Worm (Caenorhabditis elegans): ENCODE measurements around the gene pxn-1.
"Not testable (repeated sequence)": the region's sequence is repeated elsewhere in the genome, so short reads cannot be mapped to it uniquely, and the experiment has no call there.

pxn-1 gene

DNA sequence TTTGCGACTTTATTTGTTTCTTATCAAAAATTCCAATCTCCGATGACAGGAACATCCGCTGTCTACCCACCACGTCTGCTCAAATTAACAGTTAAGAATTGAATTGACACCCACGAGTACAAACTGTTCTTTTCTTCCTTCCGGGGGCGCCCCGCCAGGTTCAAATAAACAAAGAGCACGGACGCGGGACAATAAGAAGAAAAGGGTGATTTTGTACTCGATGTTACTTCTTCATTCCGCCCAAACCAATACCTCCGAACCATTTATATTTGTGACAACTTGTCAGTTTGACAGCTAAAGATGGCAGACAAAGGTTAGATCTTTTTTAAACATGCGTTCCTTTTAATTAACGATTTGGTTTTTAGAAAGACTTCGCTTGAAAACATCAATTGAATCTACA, 31.1 kb downstream of the pxn-1 start, which contains the start of gene otpl-6:
Gene otpl-6, plus strand, starts transcription at position 301 of the 400 bp plus-strand sequence.
- TF ChIP-seq dmd-6 (GFP tag; IDR thresholded peaks at IDR 0.05), result 0 out of 2 replicates have a peak, but pooled peaks have one; percentile 12
- no peak for TF ChIP-seq php-3 (GFP tag; IDR thresholded peaks at IDR 0.05)
- no peak for TF ChIP-seq ceh-82 (tag; optimal IDR thresholded peaks at IDR 0.05)
- TF ChIP-seq mes-2 (tag; optimal IDR thresholded peaks at IDR 0.05; ENCODE audit: poor library complexity, severe bottlenecking), result no peak
- no peak for TF ChIP-seq lin-1 (GFP tag; IDR thresholded peaks at IDR 0.05)
- no peak for TF ChIP-seq saeg-2 (GFP tag; IDR thresholded peaks at IDR 0.05)
- TF ChIP-seq ctbp-1 (GFP tag; IDR thresholded peaks at IDR 0.05), result no peak
- TF ChIP-seq gei-8 (GFP tag; optimal IDR thresholded peaks at IDR 0.05), result no peak

DNA sequence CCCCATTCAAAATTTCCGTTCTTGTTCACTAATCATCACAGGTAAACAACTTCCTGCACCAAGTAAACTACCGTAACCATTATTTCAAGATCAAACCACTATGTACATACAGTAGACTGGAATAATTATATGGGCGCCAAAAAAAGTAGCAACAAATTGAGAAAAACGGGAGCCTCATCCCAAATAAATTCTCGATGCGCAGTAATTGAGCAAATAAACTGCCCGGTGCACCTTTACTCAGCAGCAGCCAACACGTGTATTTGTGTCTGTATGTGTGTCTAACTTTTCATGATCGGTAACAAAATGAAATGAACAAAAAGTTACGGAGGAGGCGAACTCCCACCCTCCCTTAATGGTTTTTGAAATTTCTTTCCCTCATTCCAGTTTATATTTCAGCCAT, 34.5 kb downstream of the pxn-1 start, which contains the start of gene otpl-5:
Gene otpl-5, plus strand, starts transcription at position 301 of the 400 bp plus-strand sequence.
- TF ChIP-seq spr-1 (tag; optimal IDR thresholded peaks at IDR 0.05) (no peak), rbr-2 (tag; optimal IDR thresholded peaks at IDR 0.05) (no peak), madf-5 (GFP tag; IDR thresholded peaks at IDR 0.05) (no peak), F26F4.8 (GFP tag; conservative IDR thresholded peaks at IDR 0.05) (no peak), jun-1 (tag; optimal IDR thresholded peaks at IDR 0.05) (no peak), fos-1 (tag; optimal IDR thresholded peaks at IDR 0.05) (no peak), R02D3.7 (tag; optimal IDR thresholded peaks at IDR 0.05) (no peak), daf-19 (GFP tag; conservative IDR thresholded peaks at IDR 0.05) (no peak), F10B5.3 (tag; optimal IDR thresholded peaks at IDR 0.05) (no peak), mdt-29 (GFP tag; IDR thresholded peaks at IDR 0.05) (no peak), lim-7 (GFP tag; IDR thresholded peaks at IDR 0.05) (no peak), tra-1 (GFP tag; IDR thresholded peaks at IDR 0.05) (no peak), T20F7.1 (GFP tag; optimal IDR thresholded peaks at IDR 0.05) (no peak), zfp-2 (tag; optimal IDR thresholded peaks at IDR 0.05) (no peak)

DNA sequence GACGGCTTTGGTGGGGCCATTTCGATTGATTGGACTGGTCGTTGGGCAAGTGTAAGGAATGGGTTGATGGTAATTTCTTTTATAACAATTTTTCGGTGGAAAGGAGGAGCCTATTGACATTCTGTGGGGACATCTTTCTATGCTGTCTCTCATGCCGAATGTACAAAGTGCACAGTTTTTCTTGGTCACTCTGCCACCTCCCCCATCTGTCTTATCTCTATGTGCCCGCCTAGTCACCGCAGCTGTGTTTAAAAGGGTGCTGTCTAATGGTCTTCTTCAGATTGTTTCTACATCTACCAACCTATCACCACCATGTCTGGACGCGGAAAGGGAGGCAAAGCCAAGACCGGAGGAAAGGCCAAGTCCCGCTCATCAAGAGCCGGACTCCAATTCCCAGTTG, 38.4 kb downstream of the pxn-1 start, which contains the start of the genes his-8 and his-7:
Gene his-8, minus strand, starts transcription at position 20 of the 400 bp plus-strand sequence.
Gene his-7, plus strand, starts transcription at position 313 of the 400 bp plus-strand sequence.
- peak; percentile 37; the same call in 1 of the 2 replicates for TF ChIP-seq set-16 (GFP tag; IDR thresholded peaks at IDR 0.05)

ce11 chrV:8533916-8534315, 39.2 kb downstream of the pxn-1 start:
- no peak for TF ChIP-seq egl-27 (tag; optimal IDR thresholded peaks at IDR 0.05)
- no peak for TF ChIP-seq pqm-1 (tag; optimal IDR thresholded peaks at IDR 0.05)

DNA sequence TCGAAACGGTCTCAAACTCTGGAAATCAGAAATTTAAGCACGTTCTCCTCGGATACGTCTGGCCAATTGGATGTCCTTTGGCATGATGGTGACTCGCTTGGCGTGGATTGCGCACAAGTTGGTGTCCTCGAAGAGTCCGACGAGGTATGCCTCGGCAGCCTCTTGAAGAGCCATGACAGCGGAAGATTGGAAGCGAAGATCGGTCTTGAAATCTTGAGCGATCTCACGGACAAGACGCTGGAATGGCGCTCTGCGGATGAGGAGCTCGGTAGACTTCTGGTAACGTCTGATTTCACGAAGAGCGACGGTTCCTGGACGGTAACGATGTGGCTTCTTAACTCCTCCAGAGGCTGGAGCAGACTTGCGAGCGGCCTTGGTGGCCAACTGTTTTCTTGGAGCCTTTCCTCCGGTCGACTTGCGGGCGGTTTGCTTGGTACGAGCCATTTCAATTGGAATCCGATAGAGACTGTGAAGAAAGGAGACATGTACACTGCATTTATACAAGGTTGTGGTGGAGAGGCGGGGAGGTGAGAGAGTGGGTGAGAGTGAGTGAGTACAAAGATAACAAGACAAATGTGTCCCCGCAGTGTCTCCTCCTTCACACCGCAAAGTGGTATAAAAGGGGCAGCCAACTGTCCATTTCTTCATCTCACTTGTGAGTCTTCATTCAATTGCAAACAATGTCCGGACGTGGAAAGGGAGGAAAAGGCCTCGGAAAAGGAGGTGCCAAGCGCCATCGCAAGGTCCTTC, 40.0 kb downstream of the pxn-1 start, which contains the start of the genes his-6 and his-5:
Gene his-6, minus strand, starts transcription at position 444 of the 750 bp plus-strand sequence.
Gene his-5, plus strand, starts transcription at position 681 of the 750 bp plus-strand sequence.
- TF ChIP-seq mes-2 (tag; optimal IDR thresholded peaks at IDR 0.05; ENCODE audit: poor library complexity, severe bottlenecking) (peak; percentile 48), egl-43 (GFP tag; IDR thresholded peaks at IDR 0.05) (peak; percentile 56; the same call in 1 of the 2 replicates), lin-29 (GFP tag; IDR thresholded peaks at IDR 0.05) (0 out of 2 replicates have a peak, but pooled peaks have one; percentile 12), hlh-11 (tag; optimal IDR thresholded peaks at IDR 0.05) (peak; percentile 64), mxl-3 (GFP tag; optimal IDR thresholded peaks at IDR 0.05) (peak; percentile 5), set-16 (GFP tag; IDR thresholded peaks at IDR 0.05) (peak; percentile 70), F10B5.3 (tag; optimal IDR thresholded peaks at IDR 0.05) (peak; percentile 60), T26A8.4 (GFP tag; IDR thresholded peaks at IDR 0.05) (peak; percentile 80), nhr-102 (tag; optimal IDR thresholded peaks at IDR 0.05) (peak; percentile 61), pha-4 (GFP tag; IDR thresholded peaks at IDR 0.05) (peak; percentile 89), dmd-6 (GFP tag; IDR thresholded peaks at IDR 0.05) (peak; percentile 66), hmg-1.1 (GFP tag; IDR thresholded peaks at IDR 0.05) (peak; percentile 30; the same call in 1 of the 2 replicates), nhr-42 (GFP tag; IDR thresholded peaks at IDR 0.05) (peak; percentile 80), tra-1 (GFP tag; IDR thresholded peaks at IDR 0.05) (peak; percentile 14; the same call in 1 of the 2 replicates), dmd-9 (GFP tag; IDR thresholded peaks at IDR 0.05) (0 out of 2 replicates have a peak, but pooled peaks have one; percentile 27), php-3 (GFP tag; IDR thresholded peaks at IDR 0.05) (peak; percentile 74; the same call in 1 of the 2 replicates), duxl-1 (tag; optimal IDR thresholded peaks at IDR 0.05; ENCODE audit: poor library complexity) (peak; percentile 16), lin-1 (GFP tag; IDR thresholded peaks at IDR 0.05) (0 out of 2 replicates have a peak, but pooled peaks have one; percentile 16), aha-1 (tag) (peak; percentile 4)
- not testable (repeated sequence) for TF ChIP-seq pha-4 (tag; optimal IDR thresholded peaks at IDR 0.05)
